Worm (Caenorhabditis elegans) whole organism, mixed stage, embryonic: ENCODE data around the gene fdgt-1.
A peak's percentile ranks its signal among the peaks of the same experiment; 100 is the strongest.
"Not testable (repeated sequence)": the region's sequence is repeated elsewhere in the genome, so short reads cannot be mapped to it uniquely, and the experiment has no call there.

Experiments
- M03D4.4 ChIP-seq: sonication (generic microtip); optimal IDR thresholded peaks from 2 replicates; lab custom pipeline; 2017; ENCODE audit warnings: mild to moderate bottlenecking, missing genetic modification characterization, missing compliant biosample characterization
- bed-3 ChIP-seq: fragments of 200-800 bp; sonication (Bioruptor generic); optimal IDR thresholded peaks from 3 replicates; lab custom pipeline; 2018; ENCODE audit warnings: mild to moderate bottlenecking, missing genetic modification characterization, moderate library complexity, missing compliant biosample characterization
- blmp-1 ChIP-seq: fragments of 150-350 bp; optimal IDR thresholded peaks from 2 replicates; lab custom pipeline; 2014; ENCODE audit warnings: missing biosample characterization, missing genetic modification characterization
- ceh-43 ChIP-seq: fragments of 200-800 bp; sonication (Bioruptor generic); optimal IDR thresholded peaks from 2 replicates; lab custom pipeline; 2018; ENCODE audit warnings: mild to moderate bottlenecking, missing genetic modification characterization, moderate library complexity, missing compliant biosample characterization
- ceh-83 ChIP-seq: fragments of 200-800 bp; sonication (Bioruptor generic); optimal IDR thresholded peaks from 2 replicates; lab custom pipeline; 2018; ENCODE audit warnings: mild to moderate bottlenecking, missing genetic modification characterization, missing compliant biosample characterization
- ces-1 ChIP-seq: fragments of 150-350 bp; optimal IDR thresholded peaks from 2 replicates; lab custom pipeline; 2014; ENCODE audit warnings: missing biosample characterization, missing genetic modification reagents, missing genetic modification characterization
- drap-1 ChIP-seq: fragments of 200-800 bp; sonication (Bioruptor generic); optimal IDR thresholded peaks from 3 replicates; lab custom pipeline; 2018; ENCODE audit warnings: mild to moderate bottlenecking, missing genetic modification characterization, missing compliant biosample characterization
- elt-1 ChIP-seq: sonication (generic microtip); optimal IDR thresholded peaks from 2 replicates; lab custom pipeline; 2017; ENCODE audit warnings: missing genetic modification characterization, mild to moderate bottlenecking, missing compliant biosample characterization, antibody characterized with exemption, moderate library complexity, borderline replicate concordance; ENCODE audit not compliant: insufficient read depth
- elt-3 ChIP-seq: fragments of 150-350 bp; optimal IDR thresholded peaks from 2 replicates; lab custom pipeline; 2014; ENCODE audit warnings: missing biosample characterization, missing genetic modification characterization
- flh-1 ChIP-seq: fragments of 200-800 bp; sonication (Bioruptor generic); optimal IDR thresholded peaks from 2 replicates; lab custom pipeline; 2018; ENCODE audit warnings: mild to moderate bottlenecking, missing genetic modification characterization, moderate library complexity, missing compliant biosample characterization
- ham-2 ChIP-seq: fragments of 200-800 bp; sonication (Bioruptor generic); optimal IDR thresholded peaks from 2 replicates; lab custom pipeline; 2018; ENCODE audit warnings: mild to moderate bottlenecking, missing genetic modification characterization, missing compliant biosample characterization
- lin-13 ChIP-seq: fragments of 150-350 bp; optimal IDR thresholded peaks from 2 replicates; lab custom pipeline; 2014; ENCODE audit warnings: missing biosample characterization, missing genetic modification characterization
- lin-32 ChIP-seq: fragments of 200-800 bp; sonication (Bioruptor generic); optimal IDR thresholded peaks from 2 replicates; lab custom pipeline; 2018; ENCODE audit warnings: mild to moderate bottlenecking, missing genetic modification characterization, missing compliant biosample characterization
- lsy-2 ChIP-seq: fragments of 150-350 bp; optimal IDR thresholded peaks from 2 replicates; lab custom pipeline; 2014; ENCODE audit warnings: missing biosample characterization, missing genetic modification characterization
- mep-1 ChIP-seq: fragments of 150-350 bp; optimal IDR thresholded peaks from 2 replicates; lab custom pipeline; 2017; ENCODE audit warnings: missing biosample characterization, missing genetic modification reagents, missing genetic modification characterization, inconsistent platforms
- nhr-12 ChIP-seq: fragments of 150-350 bp; optimal IDR thresholded peaks from 2 replicates; lab custom pipeline; 2014; ENCODE audit warnings: missing biosample characterization, missing genetic modification characterization
- nhr-2 ChIP-seq: fragments of 150-350 bp; optimal IDR thresholded peaks from 2 replicates; lab custom pipeline; 2014; ENCODE audit warnings: missing biosample characterization, missing genetic modification characterization
- nhr-237 ChIP-seq: fragments of 150-350 bp; optimal IDR thresholded peaks from 2 replicates; lab custom pipeline; 2014; ENCODE audit warnings: missing biosample characterization, missing genetic modification characterization
- nhr-28 ChIP-seq: fragments of 150-350 bp; optimal IDR thresholded peaks from 2 replicates; lab custom pipeline; 2014; ENCODE audit warnings: missing biosample characterization, missing genetic modification characterization
- pha-4 ChIP-seq: fragments of 150-350 bp; optimal IDR thresholded peaks from 2 replicates; lab custom pipeline; 2018; ENCODE audit warnings: missing biosample characterization, missing genetic modification reagents, missing genetic modification characterization
- sem-2 ChIP-seq: fragments of 200-800 bp; sonication (Bioruptor generic); optimal IDR thresholded peaks from 2 replicates; lab custom pipeline; 2018; ENCODE audit warnings: mild to moderate bottlenecking, missing genetic modification characterization, missing compliant biosample characterization
- snpc-4 ChIP-seq: fragments of 150-350 bp; optimal IDR thresholded peaks from 2 replicates; lab custom pipeline; 2014; ENCODE audit warnings: missing biosample characterization, missing genetic modification characterization
- sptf-1 ChIP-seq: sonication (generic microtip); optimal IDR thresholded peaks from 2 replicates; lab custom pipeline; 2017; ENCODE audit warnings: mild to moderate bottlenecking, missing genetic modification characterization, moderate library complexity, missing compliant biosample characterization
- unc-120 ChIP-seq: sonication (generic microtip); optimal IDR thresholded peaks from 2 replicates; lab custom pipeline; 2017; ENCODE audit warnings: missing genetic modification characterization, missing compliant biosample characterization; ENCODE audit not compliant: poor library complexity, severe bottlenecking
- unc-39 ChIP-seq: fragments of 150-350 bp; optimal IDR thresholded peaks from 2 replicates; lab custom pipeline; 2014; ENCODE audit warnings: missing biosample characterization, missing genetic modification characterization
- unc-62 ChIP-seq: fragments of 150-350 bp; optimal IDR thresholded peaks from 2 replicates; lab custom pipeline; 2014; ENCODE audit warnings: missing biosample characterization, missing genetic modification reagents, missing genetic modification characterization
- zip-8 ChIP-seq: fragments of 150-350 bp; optimal IDR thresholded peaks from 2 replicates; lab custom pipeline; 2014; ENCODE audit warnings: missing biosample characterization, missing genetic modification characterization
- ztf-11 ChIP-seq: fragments of 150-350 bp; optimal IDR thresholded peaks from 2 replicates; lab custom pipeline; 2014; ENCODE audit warnings: missing biosample characterization, missing genetic modification characterization

Gene fdgt-1

ce11 chrII:1504266-1504665, at the start of gene fdgt-1:
fdgt-1 (plus strand) TSS chrII:1504566.
- peak; percentile 12 for TF ChIP-seq pha-4 (tag; lab: Kevin White, UChicago)
- no peak for TF ChIP-seq unc-120 (tag; lab: Kevin White, UChicago)
- TF ChIP-seq sptf-1, result no peak
- no peak for TF ChIP-seq unc-62 (GFP tag; lab: Kevin White, UChicago)
- TF ChIP-seq M03D4.4, result no peak
- TF ChIP-seq nhr-237 (tag; lab: Kevin White, UChicago), result no peak
- TF ChIP-seq drap-1 (GFP tag; lab: Kevin White, UChicago), result no peak

ce11 chrII:1466448-1466847, 37.9 kb upstream of the fdgt-1 start, which contains the start of gene Y51H7C.13:
Y51H7C.13 (minus strand) TSS chrII:1466548.
- TF ChIP-seq elt-1 (tag; lab: Kevin White, UChicago), result no peak
- no peak for TF ChIP-seq lin-32
- TF ChIP-seq sem-2, result no peak
- TF ChIP-seq ztf-11 (tag; lab: Kevin White, UChicago), result no peak
- no peak for TF ChIP-seq lsy-2 (tag; lab: Kevin White, UChicago)
- no peak for TF ChIP-seq zip-8 (tag; lab: Kevin White, UChicago)
- no peak for TF ChIP-seq bed-3
- no peak for TF ChIP-seq nhr-12 (tag; lab: Kevin White, UChicago)
- no peak for TF ChIP-seq ceh-43 (GFP tag; lab: Kevin White, UChicago)
- no peak for TF ChIP-seq snpc-4 (tag; lab: Kevin White, UChicago)
- TF ChIP-seq nhr-2 (tag; lab: Kevin White, UChicago), result no peak
- no peak for TF ChIP-seq drap-1 (GFP tag; lab: Kevin White, UChicago)
- TF ChIP-seq, all 35 proteins: peak for 0

- not testable (repeated sequence) for TF ChIP-seq nhr-28 (tag; lab: Kevin White, UChicago); ceh-83 (GFP tag; lab: Kevin White, UChicago); mep-1 (tag; lab: Kevin White, UChicago)
These were observed 36.7 kb upstream of the fdgt-1 start, which contains the start of gene Y51H7C.1 for ce11 chrII:1467711-1468110. Y51H7C.1 (plus strand) TSS chrII:1467727.

ce11 chrII:1470515-1470966, 33.8 kb upstream of the fdgt-1 start, which contains the start of gene H17B01.2:
H17B01.2 (plus strand) TSS chrII:1470565.
- TF ChIP-seq nhr-2 (tag; lab: Kevin White, UChicago), result no peak
- no peak for TF ChIP-seq zip-8 (tag; lab: Kevin White, UChicago)
- no peak for TF ChIP-seq drap-1 (GFP tag; lab: Kevin White, UChicago)
- no peak for TF ChIP-seq sem-2
- no peak for TF ChIP-seq elt-3 (tag; lab: Kevin White, UChicago)
- TF ChIP-seq M03D4.4, result no peak
- TF ChIP-seq unc-62 (GFP tag; lab: Kevin White, UChicago), result no peak
- no peak for TF ChIP-seq lin-13 (tag; lab: Kevin White, UChicago)
- TF ChIP-seq ces-1 (GFP tag; lab: Kevin White, UChicago), result no peak
- no peak for TF ChIP-seq ham-2 (GFP tag; lab: Kevin White, UChicago)
- TF ChIP-seq unc-120 (tag; lab: Kevin White, UChicago), result no peak
- no peak for TF ChIP-seq unc-39 (tag; lab: Kevin White, UChicago)
- TF ChIP-seq ztf-11 (tag; lab: Kevin White, UChicago), result no peak
- TF ChIP-seq, all 35 proteins: peak for 0

- no peak for TF ChIP-seq mep-1 (tag; lab: Kevin White, UChicago)
- no peak for TF ChIP-seq bed-3
- no peak for TF ChIP-seq lin-13 (tag; lab: Kevin White, UChicago)
- TF ChIP-seq pha-4 (tag; lab: Kevin White, UChicago), result no peak
These were observed 30.9 kb upstream of the fdgt-1 start, which contains the start of gene H17B01.5 for ce11 chrII:1473481-1473880. H17B01.5 (minus strand) TSS chrII:1473581.

- TF ChIP-seq blmp-1 (tag; lab: Kevin White, UChicago) (no peak), zip-8 (tag; lab: Kevin White, UChicago) (no peak), ceh-83 (GFP tag; lab: Kevin White, UChicago) (no peak), elt-1 (tag; lab: Kevin White, UChicago) (no peak), pha-4 (tag; lab: Kevin White, UChicago) (no peak), mep-1 (tag; lab: Kevin White, UChicago) (no peak), flh-1 (GFP tag; lab: Kevin White, UChicago) (no peak), bed-3 (no peak), nhr-12 (tag; lab: Kevin White, UChicago) (no peak), elt-3 (tag; lab: Kevin White, UChicago) (no peak), lin-32 (no peak), nhr-2 (tag; lab: Kevin White, UChicago) (no peak)
These were observed 29.6 kb upstream of the fdgt-1 start for ce11 chrII:1474807-1475206.
